Worm (Caenorhabditis elegans) whole organism, L3 larva: ENCODE data around the gene srh-92.

Experiments used
- R02D3.7 ChIP-seq: fragments of 150-350 bp; optimal IDR thresholded peaks from 2 replicates; lab custom pipeline; 2014; ENCODE audit warnings: missing biosample characterization, missing genetic modification characterization
- ZK546.5 ChIP-seq: sonication (generic microtip); optimal IDR thresholded peaks from 2 replicates; lab custom pipeline; 2017; ENCODE audit warnings: missing biosample characterization, missing genetic modification characterization
- aly-2 ChIP-seq: fragments of 150-350 bp; optimal IDR thresholded peaks from 2 replicates; lab custom pipeline; 2014; ENCODE audit warnings: missing biosample characterization, missing genetic modification characterization
- ama-1 ChIP-seq: fragments of 150-350 bp; optimal IDR thresholded peaks from 2 replicates; lab custom pipeline; 2018
- ceh-16 ChIP-seq: sonication (generic microtip); optimal IDR thresholded peaks from 2 replicates; lab custom pipeline; 2017; ENCODE audit warnings: missing biosample characterization, missing genetic modification characterization
- ceh-28 ChIP-seq: fragments of 150-350 bp; optimal IDR thresholded peaks from 2 replicates; lab custom pipeline; 2014; ENCODE audit warnings: missing biosample characterization, missing genetic modification reagents, missing genetic modification characterization
- ceh-82 ChIP-seq: fragments of 150-350 bp; optimal IDR thresholded peaks from 2 replicates; lab custom pipeline; 2014; ENCODE audit warnings: missing biosample characterization, missing genetic modification characterization
- daf-12 ChIP-seq: fragments of 150-350 bp; optimal IDR thresholded peaks from 2 replicates; lab custom pipeline; 2014; ENCODE audit warnings: missing biosample characterization, missing genetic modification reagents, missing genetic modification characterization
- egl-5 ChIP-seq: fragments of 150-350 bp; optimal IDR thresholded peaks from 2 replicates; lab custom pipeline; 2017; ENCODE audit warnings: missing biosample characterization, missing genetic modification reagents, missing genetic modification characterization, inconsistent platforms
- elt-2 ChIP-seq: sonication (generic microtip); optimal IDR thresholded peaks from 2 replicates; lab custom pipeline; 2016; ENCODE audit warnings: missing genetic modification reagents, mild to moderate bottlenecking, missing genetic modification characterization, missing compliant biosample characterization
- elt-3 ChIP-seq, 3 experiments: fragments of 150-350 bp in 1 of 3; sonication (generic microtip) in 2 of 3; optimal IDR thresholded peaks; 2 replicates in 2 of 3; 4 replicates in 1 of 3; lab custom pipeline; 2014 to 2017; ENCODE audit warnings: missing biosample characterization in 3 of 3, missing genetic modification characterization in 3 of 3
- eor-1 ChIP-seq, 2 experiments: fragments of 150-350 bp; optimal IDR thresholded peaks; 2 replicates each; lab custom pipeline; 2014 to 2018; ENCODE audit warnings: missing biosample characterization in 2 of 2, missing genetic modification characterization in 2 of 2
- fkh-10 ChIP-seq: sonication (generic microtip); optimal IDR thresholded peaks from 2 replicates; lab custom pipeline; 2017; ENCODE audit warnings: missing biosample characterization, missing genetic modification reagents, missing genetic modification characterization
- fos-1 ChIP-seq: fragments of 150-350 bp; optimal IDR thresholded peaks from 2 replicates; lab custom pipeline; 2014; ENCODE audit warnings: missing biosample characterization, missing genetic modification characterization
- jun-1 ChIP-seq: fragments of 150-350 bp; optimal IDR thresholded peaks from 2 replicates; lab custom pipeline; 2014; ENCODE audit warnings: missing biosample characterization, missing genetic modification reagents, missing genetic modification characterization
- lin-15B ChIP-seq: fragments of 150-350 bp; optimal IDR thresholded peaks from 2 replicates; lab custom pipeline; 2014; ENCODE audit warnings: missing biosample characterization, missing genetic modification characterization
- lin-39 ChIP-seq: fragments of 150-350 bp; optimal IDR thresholded peaks from 2 replicates; lab custom pipeline; 2018; ENCODE audit warnings: missing biosample characterization, missing genetic modification reagents, missing genetic modification characterization
- lsy-12 ChIP-seq: sonication (generic microtip); optimal IDR thresholded peaks from 2 replicates; lab custom pipeline; 2016; ENCODE audit warnings: mild to moderate bottlenecking, missing genetic modification characterization, missing compliant biosample characterization
- mdl-1 ChIP-seq: fragments of 150-350 bp; optimal IDR thresholded peaks from 2 replicates; lab custom pipeline; 2014; ENCODE audit warnings: missing biosample characterization, missing genetic modification characterization
- mml-1 ChIP-seq: fragments of 150-350 bp; sonication (generic microtip); optimal IDR thresholded peaks from 3 replicates; lab custom pipeline; 2014; ENCODE audit warnings: missing biosample characterization, missing genetic modification characterization
- nfya-1 ChIP-seq: sonication (generic microtip); optimal IDR thresholded peaks from 2 replicates; lab custom pipeline; 2017; ENCODE audit warnings: missing genetic modification characterization, mild to moderate bottlenecking, missing compliant biosample characterization, antibody characterized with exemption, moderate library complexity; ENCODE audit not compliant: insufficient read depth
- nhr-11 ChIP-seq: fragments of 150-350 bp; optimal IDR thresholded peaks from 2 replicates; lab custom pipeline; 2014; ENCODE audit warnings: missing biosample characterization, missing genetic modification characterization
- nhr-12 ChIP-seq: fragments of 150-350 bp; optimal IDR thresholded peaks from 2 replicates; lab custom pipeline; 2014; ENCODE audit warnings: missing biosample characterization, missing genetic modification characterization
- nhr-23 ChIP-seq: fragments of 150-350 bp; optimal IDR thresholded peaks from 2 replicates; lab custom pipeline; 2014; ENCODE audit warnings: missing biosample characterization, missing genetic modification reagents, missing genetic modification characterization
- nhr-25 ChIP-seq: sonication (generic microtip); optimal IDR thresholded peaks from 2 replicates; lab custom pipeline; 2017; ENCODE audit warnings: missing biosample characterization, missing genetic modification characterization
- nhr-28 ChIP-seq: fragments of 150-350 bp; optimal IDR thresholded peaks from 2 replicates; lab custom pipeline; 2014; ENCODE audit warnings: missing biosample characterization, missing genetic modification characterization
- nhr-43 ChIP-seq: sonication (generic microtip); optimal IDR thresholded peaks from 2 replicates; lab custom pipeline; 2016; ENCODE audit warnings: mild to moderate bottlenecking, missing genetic modification characterization, missing compliant biosample characterization; ENCODE audit not compliant: poor library complexity, severe bottlenecking
- nhr-67 ChIP-seq: fragments of 150-350 bp; optimal IDR thresholded peaks from 2 replicates; lab custom pipeline; 2014; ENCODE audit warnings: missing biosample characterization, missing genetic modification characterization
- nhr-76 ChIP-seq: fragments of 150-350 bp; sonication (generic microtip); optimal IDR thresholded peaks from 5 replicates; lab custom pipeline; 2014; ENCODE audit warnings: missing biosample characterization, missing genetic modification characterization
- nhr-77 ChIP-seq: fragments of 150-350 bp; optimal IDR thresholded peaks from 2 replicates; lab custom pipeline; 2014; ENCODE audit warnings: missing biosample characterization, missing genetic modification characterization
- pha-4 ChIP-seq: fragments of 150-350 bp; optimal IDR thresholded peaks from 2 replicates; lab custom pipeline; 2014; ENCODE audit warnings: missing biosample characterization, missing genetic modification reagents, missing genetic modification characterization
- pqm-1 ChIP-seq: fragments of 150-350 bp; optimal IDR thresholded peaks from 2 replicates; lab custom pipeline; 2017; ENCODE audit warnings: missing biosample characterization, missing genetic modification characterization, inconsistent platforms
- sea-2 ChIP-seq: fragments of 150-350 bp; sonication (generic microtip); optimal IDR thresholded peaks from 4 replicates; lab custom pipeline; 2014; ENCODE audit warnings: missing biosample characterization, missing genetic modification reagents, missing genetic modification characterization
- snpc-4 ChIP-seq: fragments of 150-350 bp; optimal IDR thresholded peaks from 2 replicates; lab custom pipeline; 2014; ENCODE audit warnings: missing biosample characterization, missing genetic modification characterization
- tbx-2 ChIP-seq: sonication (generic microtip); optimal IDR thresholded peaks from 2 replicates; lab custom pipeline; 2016; ENCODE audit warnings: mild to moderate bottlenecking, missing genetic modification characterization, missing compliant biosample characterization
- unc-39 ChIP-seq: sonication (generic microtip); optimal IDR thresholded peaks from 4 replicates; lab custom pipeline; 2017; ENCODE audit warnings: missing biosample characterization, missing genetic modification characterization
- zag-1 ChIP-seq: fragments of 150-350 bp; optimal IDR thresholded peaks from 2 replicates; lab custom pipeline; 2014; ENCODE audit warnings: missing biosample characterization, missing genetic modification characterization
- ztf-11 ChIP-seq: fragments of 150-350 bp; optimal IDR thresholded peaks from 2 replicates; lab custom pipeline; 2014; ENCODE audit warnings: missing biosample characterization, missing genetic modification characterization
- ztf-4 ChIP-seq: fragments of 150-350 bp; optimal IDR thresholded peaks from 2 replicates; lab custom pipeline; 2014; ENCODE audit warnings: missing biosample characterization, missing genetic modification characterization

Gene srh-92

ce11 chrV:7480949-7481348, 20.2 kb upstream of the srh-92 start, which contains the start of gene C18B10.6:
Gene C18B10.6, minus strand, starts transcription at chrV:7481049.
- no peak for TF ChIP-seq snpc-4 (tag; lab: Kevin White, UChicago)
- TF ChIP-seq ceh-82 (tag; lab: Kevin White, UChicago), result no peak
- no peak for TF ChIP-seq daf-12 (tag; lab: Kevin White, UChicago)
- no peak for TF ChIP-seq fkh-10 (GFP tag; lab: Kevin White, UChicago)
- no peak for TF ChIP-seq nhr-12 (tag; lab: Kevin White, UChicago)
- no peak for TF ChIP-seq elt-3 (tag; optimal IDR thresholded peaks at IDR 0.05; lab: Kevin White, UChicago)
- no peak for TF ChIP-seq ztf-4 (tag; lab: Kevin White, UChicago)
- TF ChIP-seq ZK546.5 (tag; lab: Kevin White, UChicago), result no peak
- no peak for TF ChIP-seq jun-1 (tag; lab: Kevin White, UChicago)
- no peak for TF ChIP-seq aly-2 (tag; lab: Kevin White, UChicago)
- no peak for TF ChIP-seq R02D3.7 (tag; lab: Kevin White, UChicago)
- no peak for TF ChIP-seq lsy-12 (tag; lab: Kevin White, UChicago)
- TF ChIP-seq ama-1 (lab: Kevin White, UChicago), result no peak

- TF ChIP-seq nhr-43 (tag; lab: Kevin White, UChicago) (no peak), pqm-1 (tag; lab: Kevin White, UChicago) (no peak), mdl-1 (no peak), nhr-77 (tag; lab: Kevin White, UChicago) (no peak), aly-2 (tag; lab: Kevin White, UChicago) (no peak), nhr-76 (tag; lab: Kevin White, UChicago) (no peak), egl-5 (tag; lab: Kevin White, UChicago) (no peak), lin-15B (no peak), ceh-16 (tag; lab: Kevin White, UChicago) (no peak), fkh-10 (GFP tag; lab: Kevin White, UChicago) (no peak), elt-2 (tag; lab: Kevin White, UChicago) (no peak), nhr-28 (tag; lab: Kevin White, UChicago) (no peak), snpc-4 (tag; lab: Kevin White, UChicago) (no peak), nfya-1 (tag; lab: Kevin White, UChicago) (no peak), lin-39 (tag; lab: Kevin White, UChicago) (no peak), ZK546.5 (tag; lab: Kevin White, UChicago) (no peak), unc-39 (no peak), mml-1 (tag; lab: Kevin White, UChicago) (no peak), zag-1 (tag; lab: Kevin White, UChicago) (no peak)
These were observed 17.6 kb upstream of the srh-92 start, which contains the start of gene str-190 for ce11 chrV:7478404-7478803. Gene str-190, minus strand, starts transcription at chrV:7478504.

- TF ChIP-seq tbx-2 (tag; lab: Kevin White, UChicago), result no peak
- TF ChIP-seq nhr-28 (tag; lab: Kevin White, UChicago), result no peak
- TF ChIP-seq nhr-23, result no peak
- TF ChIP-seq elt-3 (tag; optimal IDR thresholded peaks at IDR 0.05; lab: Kevin White, UChicago), result no peak
- no peak for TF ChIP-seq nhr-12 (tag; lab: Kevin White, UChicago)
- no peak for TF ChIP-seq lin-39 (tag; lab: Kevin White, UChicago)
- no peak for TF ChIP-seq zag-1 (tag; lab: Kevin White, UChicago)
- TF ChIP-seq ceh-16 (tag; lab: Kevin White, UChicago), result no peak
- TF ChIP-seq ztf-11, result no peak
- TF ChIP-seq nhr-76 (tag; lab: Kevin White, UChicago), result no peak
- TF ChIP-seq sea-2 (GFP tag; lab: Kevin White, UChicago), result no peak
- TF ChIP-seq nhr-67 (tag; lab: Kevin White, UChicago), result no peak
- no peak for TF ChIP-seq mml-1 (tag; lab: Kevin White, UChicago)
- TF ChIP-seq pha-4 (tag; lab: Kevin White, UChicago), result no peak
- TF ChIP-seq pqm-1 (tag; lab: Kevin White, UChicago), result no peak
- no peak for TF ChIP-seq nfya-1 (tag; lab: Kevin White, UChicago)
These were observed 16.0 kb upstream of the srh-92 start, which contains the start of gene srh-125 for ce11 chrV:7476766-7477165. Gene srh-125, minus strand, starts transcription at chrV:7476866.

- TF ChIP-seq ceh-28 (tag; lab: Kevin White, UChicago) (no peak), nhr-25 (tag; lab: Kevin White, UChicago) (no peak), lsy-12 (tag; lab: Kevin White, UChicago) (no peak), sea-2 (GFP tag; lab: Kevin White, UChicago) (no peak), pha-4 (tag; lab: Kevin White, UChicago) (no peak), fkh-10 (GFP tag; lab: Kevin White, UChicago) (no peak), nhr-76 (tag; lab: Kevin White, UChicago) (no peak), nfya-1 (tag; lab: Kevin White, UChicago) (no peak), fos-1 (no peak), lin-15B (no peak), tbx-2 (tag; lab: Kevin White, UChicago) (no peak), nhr-11 (tag; lab: Kevin White, UChicago) (no peak), eor-1 (tag; optimal IDR thresholded peaks at IDR 0.05; lab: Kevin White, UChicago) (no peak)
These were observed 12.0 kb upstream of the srh-92 start, which contains the start of gene str-28 for ce11 chrV:7472815-7473214. Gene str-28, minus strand, starts transcription at chrV:7472915.
